Worm (Caenorhabditis elegans): ENCODE measurements around the gene dcaf-1.

Gene dcaf-1

DNA sequence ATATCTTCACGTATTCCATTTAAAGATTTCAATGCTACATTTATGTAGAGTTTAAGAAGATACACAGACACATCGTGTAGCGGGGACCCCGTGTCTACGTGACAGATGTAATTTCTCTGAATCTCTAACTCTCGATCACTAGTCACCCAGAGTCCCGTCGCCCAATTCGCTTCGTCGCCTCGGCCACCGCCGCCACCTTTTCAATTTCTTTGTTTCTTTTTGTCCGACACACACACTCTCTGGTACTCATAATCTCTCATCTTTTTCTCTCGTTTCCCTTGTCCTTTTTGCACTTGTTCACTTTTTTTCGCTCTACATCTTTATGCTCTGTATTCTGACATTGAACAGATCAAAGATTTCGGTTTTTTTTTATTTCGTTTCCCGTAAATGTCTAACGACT, 11.9 kb upstream of the dcaf-1 start (continued):
- TF ChIP-seq T26A8.4 (GFP tag; IDR thresholded peaks at IDR 0.05) (no peak), Y5F2A.4 (GFP tag; optimal IDR thresholded peaks at IDR 0.05) (no peak), zag-1 (tag; optimal IDR thresholded peaks at IDR 0.05) (no peak), sdz-12 (GFP tag; optimal IDR thresholded peaks at IDR 0.05) (no peak), set-16 (GFP tag; IDR thresholded peaks at IDR 0.05) (no peak), ZK337.2 (GFP tag; IDR thresholded peaks at IDR 0.05) (no peak), saeg-2 (GFP tag; IDR thresholded peaks at IDR 0.05) (0 out of 2 replicates have a peak, but pooled peaks have one; percentile 31), ceh-28 (tag; optimal IDR thresholded peaks at IDR 0.05) (no peak), hlh-30 (tag; optimal IDR thresholded peaks at IDR 0.05; ENCODE audit: insufficient read depth) (peak; percentile 62), daf-8 (GFP tag; IDR thresholded peaks at IDR 0.05) (no peak), ZK546.5 (tag; optimal IDR thresholded peaks at IDR 0.05) (no peak), Y105C5A.15 (GFP tag; IDR thresholded peaks at IDR 0.05) (no peak), nhr-10 (tag; optimal IDR thresholded peaks at IDR 0.05) (peak; percentile 27), dve-1 (tag; optimal IDR thresholded peaks at IDR 0.05; ENCODE audit: insufficient read depth) (peak; percentile 87)

DNA sequence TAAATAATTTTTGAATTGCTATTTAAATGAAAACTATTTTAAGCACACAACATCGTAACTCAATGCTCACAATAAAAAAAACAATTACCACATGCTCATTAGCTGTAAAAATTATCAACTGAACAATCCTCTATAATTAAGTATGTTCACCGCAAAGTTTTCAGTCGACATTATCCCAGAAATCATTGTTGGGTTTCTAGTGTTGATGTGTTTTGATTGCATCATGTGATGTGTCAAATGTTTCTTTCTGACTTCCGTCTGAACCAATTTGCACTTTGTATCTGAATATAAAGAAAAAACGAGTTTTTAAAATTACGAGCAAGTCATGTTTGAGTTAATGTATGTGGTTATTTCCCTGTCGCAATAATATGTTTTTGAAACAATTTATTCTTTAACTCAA, 11.3 kb upstream of the dcaf-1 start:
- TF ChIP-seq unc-62 (GFP tag; optimal IDR thresholded peaks at IDR 0.05 in 1 of 2), result peak in 1 of 2 experiments; percentile 16
- no peak for TF ChIP-seq unc-62 (tag; optimal IDR thresholded peaks at IDR 0.05)
- TF ChIP-seq snpc-1.2 (GFP tag; IDR thresholded peaks at IDR 0.05), result no peak
- TF ChIP-seq ceh-28 (tag; optimal IDR thresholded peaks at IDR 0.05), result no peak
- TF ChIP-seq aha-1 (tag), result peak; percentile 86
- no peak for TF ChIP-seq hif-1 (tag; optimal IDR thresholded peaks at IDR 0.05)
- no peak for TF ChIP-seq ZK337.2 (GFP tag; IDR thresholded peaks at IDR 0.05)
- TF ChIP-seq spr-1 (tag; optimal IDR thresholded peaks at IDR 0.05), result no peak
- TF ChIP-seq saeg-2 (GFP tag; IDR thresholded peaks at IDR 0.05), result no peak
- TF ChIP-seq nhr-11 (tag; optimal IDR thresholded peaks at IDR 0.05), result no peak
- peak; percentile 95 for TF ChIP-seq ztf-7 (tag; optimal IDR thresholded peaks at IDR 0.05)

DNA sequence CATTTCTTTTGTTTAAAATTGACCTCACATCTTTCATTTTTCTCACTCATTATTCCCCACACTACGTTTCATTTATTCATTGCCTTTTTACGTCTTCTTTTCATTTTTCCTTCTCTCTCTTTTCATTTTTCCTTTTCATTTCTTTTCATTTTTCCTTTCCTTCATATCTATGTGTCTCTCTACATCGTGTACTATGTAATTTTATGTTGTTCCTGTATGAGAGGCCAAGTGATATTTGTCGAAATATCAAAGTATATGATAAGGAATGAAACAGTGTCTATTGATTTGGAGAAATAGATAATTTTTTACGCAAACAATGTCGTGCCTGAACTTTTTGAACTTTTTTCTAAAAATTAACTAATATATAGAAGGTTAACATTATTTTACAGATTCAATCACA, 10.0 kb upstream of the dcaf-1 start:
- TF ChIP-seq vab-7 (GFP tag; IDR thresholded peaks at IDR 0.05), result no peak
- no peak for TF ChIP-seq Y105C5A.15 (GFP tag; IDR thresholded peaks at IDR 0.05)
- TF ChIP-seq nhr-111 (GFP tag; optimal IDR thresholded peaks at IDR 0.05), result no peak
- no peak for TF ChIP-seq snpc-1.2 (GFP tag; IDR thresholded peaks at IDR 0.05)
- no peak for TF ChIP-seq hmg-1.1 (GFP tag; IDR thresholded peaks at IDR 0.05)
- TF ChIP-seq lsy-2 (tag; optimal IDR thresholded peaks at IDR 0.05), result peak in 1 of 2 experiments; percentile 53
- TF ChIP-seq daf-12 (tag; optimal IDR thresholded peaks at IDR 0.05), result no peak
- TF ChIP-seq sdz-12 (GFP tag; optimal IDR thresholded peaks at IDR 0.05), result no peak
- TF ChIP-seq cey-2 (tag; optimal IDR thresholded peaks at IDR 0.05; ENCODE audit: borderline replicate concordance, insufficient read depth), result no peak
- no peak for TF ChIP-seq D1046.2 (GFP tag; IDR thresholded peaks at IDR 0.05)
- no peak for TF ChIP-seq ctbp-1 (GFP tag; IDR thresholded peaks at IDR 0.05)
- peak; percentile 37 for TF ChIP-seq T20F7.1 (GFP tag; optimal IDR thresholded peaks at IDR 0.05)
- TF ChIP-seq lin-1 (GFP tag; IDR thresholded peaks at IDR 0.05), result no peak
- TF ChIP-seq pha-4 (GFP tag; IDR thresholded peaks at IDR 0.05), result no peak
- no peak for TF ChIP-seq pha-4 (tag; optimal IDR thresholded peaks at IDR 0.05)
- no peak for TF ChIP-seq hif-1 (tag; optimal IDR thresholded peaks at IDR 0.05)
- TF ChIP-seq T26A8.4 (GFP tag; IDR thresholded peaks at IDR 0.05), result no peak
- no peak for TF ChIP-seq ceh-28 (tag; optimal IDR thresholded peaks at IDR 0.05)
- TF ChIP-seq nhr-76 (tag; optimal IDR thresholded peaks at IDR 0.05), result no peak
- no peak for TF ChIP-seq mep-1 (tag; optimal IDR thresholded peaks at IDR 0.05)
- no peak for TF ChIP-seq nhr-102 (tag; optimal IDR thresholded peaks at IDR 0.05)
- TF ChIP-seq nhr-6 (tag; optimal IDR thresholded peaks at IDR 0.05), result peak; percentile 63
- no peak for TF ChIP-seq attf-4 (tag; optimal IDR thresholded peaks at IDR 0.05)
- TF ChIP-seq fkh-10 (GFP tag; optimal IDR thresholded peaks at IDR 0.05), result no peak
- TF ChIP-seq daf-8 (GFP tag; IDR thresholded peaks at IDR 0.05), result no peak
- TF ChIP-seq nhr-237 (tag; optimal IDR thresholded peaks at IDR 0.05), result no peak
- peak; percentile 81 for TF ChIP-seq pqm-1 (tag; optimal IDR thresholded peaks at IDR 0.05)
- TF ChIP-seq ama-1 (optimal IDR thresholded peaks at IDR 0.05), result no peak
- no peak for TF ChIP-seq fos-1 (tag; optimal IDR thresholded peaks at IDR 0.05)
- peak; percentile 40 for TF ChIP-seq nhr-10 (tag; optimal IDR thresholded peaks at IDR 0.05)
- TF ChIP-seq mdl-1 (tag; optimal IDR thresholded peaks at IDR 0.05), result no peak
- TF ChIP-seq dmd-8 (GFP tag; IDR thresholded peaks at IDR 0.05), result no peak
- TF ChIP-seq rbr-2 (tag; optimal IDR thresholded peaks at IDR 0.05), result no peak
- TF ChIP-seq lin-29 (GFP tag; IDR thresholded peaks at IDR 0.05), result no peak
- TF ChIP-seq hlh-11 (tag; optimal IDR thresholded peaks at IDR 0.05), result no peak
- no peak for TF ChIP-seq ZK546.5 (tag; optimal IDR thresholded peaks at IDR 0.05)
